Fruit fly (Drosophila melanogaster) whole organism, embryonic: Measurements from ENCODE around the gene TrpRS.

Source experiments
- Antp ChIP-seq: fragments of 200-800 bp; sonication (Bioruptor generic); optimal IDR thresholded peaks from 3 replicates; lab custom pipeline; 2016; ENCODE audit warnings: missing biosample characterization, missing genetic modification characterization
- Atf3 ChIP-seq: fragments of 200-800 bp; sonication (Bioruptor generic); optimal IDR thresholded peaks from 3 replicates; lab custom pipeline; 2016; ENCODE audit warnings: missing biosample characterization, missing genetic modification characterization
- Bdp1 ChIP-seq: fragments of 200-800 bp; sonication (Bioruptor generic); optimal IDR thresholded peaks from 3 replicates; lab custom pipeline; 2016; ENCODE audit warnings: missing biosample characterization, missing genetic modification characterization
- Blimp-1 ChIP-seq: fragments of 200-800 bp; sonication (Bioruptor generic); optimal IDR thresholded peaks from 3 replicates; lab custom pipeline; 2018; ENCODE audit warnings: missing biosample characterization, missing genetic modification characterization, mild to moderate bottlenecking, moderate library complexity, missing genetic modification reagents
- CG10321 ChIP-seq: fragments of 200-800 bp; sonication (Bioruptor generic); IDR thresholded peaks from 2 replicates; pipeline ENCODE4 v1.3.6; 2022; ENCODE audit warnings: missing biosample characterization, missing genetic modification characterization
- CG11093 ChIP-seq: fragments of 200-800 bp; sonication (Bioruptor generic); IDR thresholded peaks from 3 replicates; pipeline ENCODE4 v1.3.6; 2022; ENCODE audit warnings: missing biosample characterization, missing genetic modification characterization
- CG12942 ChIP-seq: fragments of 200-800 bp; sonication (Bioruptor generic); optimal IDR thresholded peaks from 3 replicates; lab custom pipeline; 2016; ENCODE audit warnings: missing biosample characterization, missing genetic modification characterization
- CG14667 ChIP-seq: fragments of 200-800 bp; sonication (Bioruptor generic); IDR thresholded peaks from 2 replicates; pipeline ENCODE4 v1.3.6; 2022; ENCODE audit warnings: missing biosample characterization, missing genetic modification characterization
- CG16779 ChIP-seq: fragments of 200-800 bp; sonication (Bioruptor generic); IDR thresholded peaks from 2 replicates; pipeline ENCODE4 v1.3.6; 2022; ENCODE audit warnings: missing biosample characterization, missing genetic modification characterization
- CG16815 ChIP-seq: fragments of 200-800 bp; sonication (Bioruptor generic); optimal IDR thresholded peaks from 3 replicates; lab custom pipeline; 2017; ENCODE audit warnings: missing biosample characterization, mild to moderate bottlenecking, missing genetic modification characterization
- CG17359 ChIP-seq: fragments of 200-800 bp; sonication (Bioruptor generic); optimal IDR thresholded peaks from 3 replicates; lab custom pipeline; 2018; ENCODE audit warnings: missing biosample characterization, mild to moderate bottlenecking, missing genetic modification characterization, moderate library complexity
- CG17829 ChIP-seq: fragments of 200-800 bp; optimal IDR thresholded peaks from 2 replicates; lab custom pipeline; 2019; ENCODE audit warnings: missing biosample characterization, mild to moderate bottlenecking, missing genetic modification characterization, moderate library complexity
- CG2678 ChIP-seq: fragments of 200-800 bp; sonication (Bioruptor generic); optimal IDR thresholded peaks from 3 replicates; lab custom pipeline; 2019; ENCODE audit warnings: missing biosample characterization, mild to moderate bottlenecking, missing genetic modification characterization, moderate library complexity
- CG32532 ChIP-seq: fragments of 200-800 bp; sonication (Bioruptor generic); IDR thresholded peaks from 2 replicates; pipeline ENCODE4 v1.3.6; 2022; ENCODE audit warnings: missing biosample characterization, missing genetic modification characterization
- CG43689 ChIP-seq: fragments of 200-800 bp; sonication (Bioruptor generic); IDR thresholded peaks from 2 replicates; pipeline ENCODE4 v1.3.6; 2022; ENCODE audit warnings: missing biosample characterization, missing genetic modification characterization
- CG5180 ChIP-seq: fragments of 200-800 bp; sonication (Bioruptor generic); optimal IDR thresholded peaks from 3 replicates; lab custom pipeline; 2017; ENCODE audit warnings: missing biosample characterization, missing genetic modification characterization, mild to moderate bottlenecking, moderate library complexity, missing genetic modification reagents
- CG6689 ChIP-seq: fragments of 200-800 bp; sonication (Bioruptor generic); IDR thresholded peaks from 2 replicates; pipeline ENCODE4 v1.3.6; 2022; ENCODE audit warnings: missing biosample characterization, missing genetic modification characterization
- CG8478 ChIP-seq: fragments of >200 bp; optimal IDR thresholded peaks from 2 replicates; lab custom pipeline; 2018
- CG9817 ChIP-seq: fragments of 200-800 bp; sonication (Bioruptor generic); optimal IDR thresholded peaks from 2 replicates; lab custom pipeline; 2018; ENCODE audit warnings: missing biosample characterization, mild to moderate bottlenecking, missing genetic modification characterization, moderate library complexity
- CoRest ChIP-seq: fragments of 200-800 bp; sonication (Bioruptor generic); optimal IDR thresholded peaks from 3 replicates; lab custom pipeline; 2018; ENCODE audit warnings: missing biosample characterization, mild to moderate bottlenecking, missing genetic modification characterization, moderate library complexity
- Dbx ChIP-seq: fragments of 200-800 bp; sonication (Bioruptor generic); IDR thresholded peaks from 3 replicates; pipeline ENCODE4 v1.3.6; 2022; ENCODE audit warnings: missing biosample characterization, missing genetic modification characterization
- Jarid2 ChIP-seq: fragments of 200-800 bp; sonication (Bioruptor generic); optimal IDR thresholded peaks from 3 replicates; lab custom pipeline; 2017; ENCODE audit warnings: mild to moderate bottlenecking, missing biosample characterization, missing genetic modification reagents, missing genetic modification characterization
- Med ChIP-seq: fragments of 200-800 bp; sonication (Bioruptor generic); peaks from one replicate; lab custom pipeline; 2016; ENCODE audit warnings: missing biosample characterization, missing genetic modification characterization, mild to moderate bottlenecking, inconsistent platforms, moderate library complexity
- Side ChIP-seq: fragments of 200-800 bp; sonication (Bioruptor generic); optimal IDR thresholded peaks from 2 replicates; lab custom pipeline; 2016; ENCODE audit warnings: missing biosample characterization, missing genetic modification characterization
- Sin3A ChIP-seq: fragments of >200 bp; optimal IDR thresholded peaks from 2 replicates; lab custom pipeline; 2018
- ara ChIP-seq: fragments of 200-800 bp; sonication (Bioruptor generic); IDR thresholded peaks from 2 replicates; pipeline ENCODE4 v1.3.6; 2022; ENCODE audit warnings: missing biosample characterization, missing genetic modification characterization
- bcd ChIP-seq: fragments of 200-800 bp; sonication (Bioruptor generic); optimal IDR thresholded peaks from 2 replicates; lab custom pipeline; 2017; ENCODE audit warnings: missing biosample characterization, mild to moderate bottlenecking, missing genetic modification characterization
- cas ChIP-seq: fragments of 200-800 bp; sonication (Bioruptor generic); IDR thresholded peaks from 2 replicates; pipeline ENCODE4 v1.3.6; 2022; ENCODE audit warnings: missing biosample characterization, missing genetic modification characterization
- chinmo ChIP-seq: fragments of 200-800 bp; sonication (Bioruptor generic); IDR thresholded peaks from 4 replicates; pipeline ENCODE4 v1.3.6; 2022; ENCODE audit warnings: missing biosample characterization, missing genetic modification characterization; ENCODE audit not compliant: partially characterized antibody
- crp ChIP-seq, 2 experiments: fragments of 200-800 bp; sonication (Bioruptor generic); optimal IDR thresholded peaks; 2 replicates in 1 of 2; 3 replicates in 1 of 2; lab custom pipeline; 2017; ENCODE audit warnings: missing biosample characterization in 2 of 2, missing genetic modification characterization in 2 of 2, mild to moderate bottlenecking in 1 of 2, moderate library complexity in 1 of 2
- disco-r ChIP-seq: fragments of 200-800 bp; sonication (Bioruptor generic); optimal IDR thresholded peaks from 2 replicates; lab custom pipeline; 2016; ENCODE audit warnings: missing biosample characterization, missing genetic modification characterization
- gcm ChIP-seq: fragments of 200-800 bp; sonication (Bioruptor generic); optimal IDR thresholded peaks from 2 replicates; lab custom pipeline; 2019; ENCODE audit warnings: missing biosample characterization, mild to moderate bottlenecking, missing genetic modification characterization, moderate library complexity
- gem ChIP-seq: fragments of 200-800 bp; sonication (Bioruptor generic); optimal IDR thresholded peaks from 2 replicates; lab custom pipeline; 2019; ENCODE audit warnings: missing biosample characterization, mild to moderate bottlenecking, missing genetic modification characterization, moderate library complexity
- gfzf ChIP-seq: fragments of 200-800 bp; sonication (Bioruptor generic); optimal IDR thresholded peaks from 2 replicates; lab custom pipeline; 2016; ENCODE audit warnings: missing biosample characterization, mild to moderate bottlenecking, missing genetic modification characterization, moderate library complexity
- grau ChIP-seq: fragments of 200-800 bp; optimal IDR thresholded peaks from 3 replicates; lab custom pipeline; 2019; ENCODE audit warnings: missing biosample characterization, mild to moderate bottlenecking, missing genetic modification characterization, moderate library complexity
- ham ChIP-seq: fragments of 200-800 bp; sonication (Bioruptor generic); IDR thresholded peaks from 2 replicates; pipeline ENCODE4 v1.3.6; 2022; ENCODE audit warnings: missing biosample characterization, missing genetic modification characterization
- hth ChIP-seq: fragments of >200 bp; optimal IDR thresholded peaks from 2 replicates; lab custom pipeline; 2017; ENCODE audit warnings: inconsistent platforms
- kni ChIP-seq: fragments of 200-800 bp; sonication (Bioruptor generic); optimal IDR thresholded peaks from 3 replicates; lab custom pipeline; 2017; ENCODE audit warnings: mild to moderate bottlenecking, missing biosample characterization, missing genetic modification reagents, missing genetic modification characterization
- knrl ChIP-seq: fragments of 200-800 bp; sonication (Bioruptor generic); IDR thresholded peaks from 3 replicates; pipeline ENCODE4 v1.3.6; 2022; ENCODE audit warnings: missing biosample characterization, missing genetic modification characterization; ENCODE audit not compliant: partially characterized antibody
- lbe ChIP-seq: fragments of 200-800 bp; sonication (Bioruptor generic); optimal IDR thresholded peaks from 2 replicates; lab custom pipeline; 2016; ENCODE audit warnings: missing biosample characterization, mild to moderate bottlenecking, missing genetic modification characterization
- lmd ChIP-seq: fragments of 200-800 bp; sonication (Bioruptor generic); IDR thresholded peaks from 2 replicates; pipeline ENCODE4 v1.3.6; 2022; ENCODE audit warnings: missing biosample characterization, missing genetic modification characterization
- nerfin-2 ChIP-seq: fragments of 200-800 bp; sonication (Bioruptor generic); IDR thresholded peaks from 2 replicates; pipeline ENCODE4 v1.3.6; 2022; ENCODE audit warnings: missing biosample characterization, missing genetic modification characterization; ENCODE audit not compliant: partially characterized antibody
- nom ChIP-seq: fragments of 200-800 bp; sonication (Bioruptor generic); optimal IDR thresholded peaks from 2 replicates; lab custom pipeline; 2017; ENCODE audit warnings: missing biosample characterization, missing genetic modification characterization, mild to moderate bottlenecking, moderate library complexity, missing genetic modification reagents
- phol ChIP-seq: fragments of 200-800 bp; sonication (Bioruptor generic); optimal IDR thresholded peaks from 3 replicates; lab custom pipeline; 2018; ENCODE audit warnings: missing biosample characterization, mild to moderate bottlenecking, missing genetic modification characterization, moderate library complexity
- sisA ChIP-seq: fragments of 200-800 bp; sonication (Bioruptor generic); IDR thresholded peaks from 2 replicates; pipeline ENCODE4 v1.3.6; 2022; ENCODE audit warnings: missing biosample characterization, missing genetic modification characterization
- tll ChIP-seq, 2 experiments: fragments of 200-800 bp in 1 of 2; fragments of >200 bp in 1 of 2; sonication (Bioruptor generic) in 1 of 2; optimal IDR thresholded peaks; 2 replicates each; lab custom pipeline; 2017 to 2019; ENCODE audit warnings: missing biosample characterization in 2 of 2, missing genetic modification characterization in 2 of 2, mild to moderate bottlenecking in 1 of 2, moderate library complexity in 1 of 2

Gene TrpRS

DNA sequence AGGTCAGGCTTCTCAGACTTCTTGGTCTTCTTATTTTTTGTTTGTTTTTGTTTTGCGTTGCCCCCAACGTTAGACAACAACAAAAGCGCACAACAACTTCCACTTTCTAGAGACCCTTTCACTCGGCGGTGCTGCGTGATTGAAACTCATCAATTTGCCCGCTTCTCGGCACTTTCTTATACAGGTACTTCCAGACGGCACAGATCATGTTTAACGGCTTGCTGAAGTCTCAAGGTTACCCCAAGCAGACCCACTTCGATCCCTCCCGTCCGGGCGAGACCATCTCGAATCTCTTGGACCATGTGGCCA, 17.0 kb downstream of the TrpRS start:
- no peak for TF ChIP-seq CG2678 (tag; lab: Kevin White, UChicago)
- TF ChIP-seq grau (tag; lab: Kevin White, UChicago): no peak
- 0 out of 2 replicates have a peak, but pooled peaks have one; percentile 21 for TF ChIP-seq ara (GFP tag; lab: Robert Waterston, UW)
- TF ChIP-seq Sin3A (lab: Kevin White, UChicago): no peak
- TF ChIP-seq Blimp-1: peak; percentile 81
- TF ChIP-seq gcm: no peak
- TF ChIP-seq, all 482 proteins: peak for 2

DNA sequence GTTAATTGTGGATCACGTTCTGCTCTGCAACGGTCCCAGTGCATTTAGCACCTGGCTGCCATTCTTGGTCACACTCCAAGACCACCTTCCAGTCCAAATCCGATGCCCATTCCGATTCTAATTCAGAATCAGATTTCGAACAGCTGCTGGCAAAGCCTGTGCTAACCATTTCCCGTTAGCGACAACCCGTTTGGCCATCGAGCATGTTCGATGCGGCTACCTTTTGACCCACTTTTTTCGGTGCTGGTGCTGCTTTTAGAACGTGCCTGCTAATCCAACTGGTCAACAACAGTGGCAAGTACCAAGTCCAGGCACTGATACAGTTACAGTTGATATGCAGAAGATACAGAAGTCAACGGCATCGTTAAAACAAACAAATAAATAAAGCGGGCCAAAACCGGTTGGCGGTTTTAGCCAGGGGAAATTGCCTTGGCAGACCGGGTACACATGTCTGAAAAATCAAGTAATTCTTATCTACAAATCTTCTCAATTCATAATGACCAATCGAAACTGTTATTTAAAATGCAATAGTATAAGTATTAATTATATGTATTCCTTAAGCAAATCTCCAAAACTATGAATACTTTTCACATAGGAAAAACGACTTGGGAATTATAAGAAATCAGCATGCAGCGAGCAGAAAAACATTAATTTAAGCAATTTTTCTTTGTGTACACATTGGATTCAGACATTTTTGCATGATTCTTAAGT, 17.5 kb downstream of the TrpRS start:
- TF ChIP-seq CG5180 (peak; percentile 95), CG10321 (GFP tag; lab: Robert Waterston, UW) (0 out of 2 replicates have a peak, but pooled peaks have one; percentile 19), chinmo (GFP tag; lab: Robert Waterston, UW) (0 out of 4 replicates have a peak, but pooled peaks have one; percentile 37), lbe (GFP tag; lab: Kevin White, UChicago) (peak; percentile 15), bcd (GFP tag; lab: Kevin White, UChicago) (no peak), phol (tag; lab: Kevin White, UChicago) (no peak), crp (GFP tag; optimal IDR thresholded peaks at IDR 0.05; lab: Kevin White, UChicago) (no peak), Med (GFP tag; lab: Kevin White, UChicago) (no peak), CG32532 (GFP tag; lab: Robert Waterston, UW) (no peak), CG16779 (no peak), kni (GFP tag; lab: Kevin White, UChicago) (peak; percentile 40), cas (GFP tag; lab: Robert Waterston, UW) (no peak), nerfin-2 (GFP tag; lab: Robert Waterston, UW) (0 out of 2 replicates have a peak, but pooled peaks have one; percentile 31), tll (GFP tag; optimal IDR thresholded peaks at IDR 0.05; lab: Kevin White, UChicago) (peak in 1 of 2 experiments; percentile 74), CG17829 (tag; lab: Kevin White, UChicago) (no peak), CG11093 (GFP tag; lab: Robert Waterston, UW) (no peak)

dm6 chr3R:9246879-9247621, 19.7 kb downstream of the TrpRS start:
- TF ChIP-seq Bdp1 (GFP tag; lab: Kevin White, UChicago): no peak
- TF ChIP-seq hth (lab: Kevin White, UChicago): no peak
- TF ChIP-seq CG14667 (GFP tag; lab: Robert Waterston, UW): no peak
- peak; percentile 61 for TF ChIP-seq nom (GFP tag; lab: Kevin White, UChicago)
- 0 out of 2 replicates have a peak, but pooled peaks have one; percentile 6 for TF ChIP-seq lmd
- peak; percentile 8 for TF ChIP-seq Antp (GFP tag; lab: Kevin White, UChicago)
- no peak for TF ChIP-seq Dbx
- no peak for TF ChIP-seq CG43689 (GFP tag; lab: Robert Waterston, UW)
- peak; percentile 69 for TF ChIP-seq sisA (GFP tag; lab: Robert Waterston, UW)
- no peak for TF ChIP-seq disco-r
- TF ChIP-seq CG12942 (GFP tag; lab: Kevin White, UChicago): no peak
- TF ChIP-seq knrl: no peak
- no peak for TF ChIP-seq ham
- no peak for TF ChIP-seq CG16815 (GFP tag; lab: Kevin White, UChicago)
- peak; percentile 29 for TF ChIP-seq CG9817 (tag; lab: Kevin White, UChicago)
- TF ChIP-seq CG6689 (GFP tag; lab: Robert Waterston, UW): peak; percentile 58
- peak; percentile 71 for TF ChIP-seq CG17359 (tag; lab: Kevin White, UChicago)
- no peak for TF ChIP-seq CG8478
- TF ChIP-seq gfzf: no peak
- peak; percentile 60 for TF ChIP-seq Side (GFP tag; lab: Kevin White, UChicago)
- TF ChIP-seq CoRest (tag; lab: Kevin White, UChicago): peak; percentile 80
- TF ChIP-seq gem (tag; lab: Kevin White, UChicago): peak; percentile 83
- TF ChIP-seq Atf3 (GFP tag; lab: Kevin White, UChicago): peak; percentile 6
- no peak for TF ChIP-seq Jarid2 (GFP tag; lab: Kevin White, UChicago)
